Fruit fly (Drosophila melanogaster): ENCODE data around the gene CG33648.
A peak's percentile ranks its signal among the peaks of the same experiment; 100 is the strongest.

The CG33648 gene

dm6 chr2L:14494930-14495351 is 29.2 kb upstream of the CG33648 start:
- TF ChIP-seq sug (tag; optimal IDR thresholded peaks at IDR 0.05) (peak; percentile 30), ash1 (GFP tag; optimal IDR thresholded peaks at IDR 0.05) (peak; percentile 11), so (GFP tag; IDR thresholded peaks at IDR 0.05) (0 out of 3 replicates have a peak, but pooled peaks have one; percentile 18), chinmo (GFP tag; IDR thresholded peaks at IDR 0.05; ENCODE audit: partially characterized antibody) (peak; percentile 79; the same call in 2 of the 4 replicates), CG10209 (GFP tag; optimal IDR thresholded peaks at IDR 0.05) (no peak), CG12071 (GFP tag; optimal IDR thresholded peaks at IDR 0.05) (peak; percentile 7), MTF-1 (GFP tag; optimal IDR thresholded peaks at IDR 0.05; ENCODE audit: borderline replicate concordance) (no peak), Dp (GFP tag; optimal IDR thresholded peaks at IDR 0.05) (no peak), CG10979 (tag; optimal IDR thresholded peaks at IDR 0.05) (no peak), CG13287 (GFP tag; IDR thresholded peaks at IDR 0.05; ENCODE audit: partially characterized antibody) (no peak), abd-A (tag; optimal IDR thresholded peaks at IDR 0.05) (no peak), sens-2 (GFP tag; IDR thresholded peaks at IDR 0.05) (peak; percentile 28; the same call in 1 of the 2 replicates), CG3838 (GFP tag; optimal IDR thresholded peaks at IDR 0.05) (peak; percentile 57), Blimp-1 (GFP tag; optimal IDR thresholded peaks at IDR 0.05) (no peak), dm (GFP tag; optimal IDR thresholded peaks at IDR 0.05) (no peak), repo (GFP tag; optimal IDR thresholded peaks at IDR 0.05) (peak; percentile 3), CG31388 (GFP tag; optimal IDR thresholded peaks at IDR 0.05) (no peak), CG15601 (tag; optimal IDR thresholded peaks at IDR 0.05) (peak; percentile 95), bab2 (GFP tag; optimal IDR thresholded peaks at IDR 0.05) (peak; percentile 15), hkb (optimal IDR thresholded peaks at IDR 0.05) (no peak), hkb (GFP tag; IDR thresholded peaks at IDR 0.05) (no peak), Gsc (GFP tag; IDR thresholded peaks at IDR 0.05) (no peak), sob (GFP tag; IDR thresholded peaks at IDR 0.05) (no peak), CG12769 (tag; optimal IDR thresholded peaks at IDR 0.05) (peak; percentile 24), Dbx (GFP tag; IDR thresholded peaks at IDR 0.05) (no peak), zen (tag; optimal IDR thresholded peaks at IDR 0.05) (no peak), Myb (GFP tag; optimal IDR thresholded peaks at IDR 0.05) (no peak), sim (GFP tag; IDR thresholded peaks at IDR 0.05) (no peak), Oli (tag; optimal IDR thresholded peaks at IDR 0.05) (peak; percentile 35), Opbp (GFP tag; IDR thresholded peaks at IDR 0.05; ENCODE audit: partially characterized antibody) (no peak), Oaz (GFP tag; IDR thresholded peaks at IDR 0.05) (no peak), esg (GFP tag; conservative IDR thresholded peaks at IDR 0.05) (no peak), mirr (GFP tag; optimal IDR thresholded peaks at IDR 0.05) (peak; percentile 77), vvl (GFP tag; IDR thresholded peaks at IDR 0.05) (peak; percentile 6; the same call in 1 of the 2 replicates), CG2199 (GFP tag; IDR thresholded peaks at IDR 0.05) (peak; percentile 56; the same call in 2 of the 3 replicates), D19B (GFP tag; optimal IDR thresholded peaks at IDR 0.05) (peak; percentile 76), grn (GFP tag; optimal IDR thresholded peaks at IDR 0.05) (peak; percentile 59), stwl (tag; optimal IDR thresholded peaks at IDR 0.05) (no peak), pnt (GFP tag; optimal IDR thresholded peaks at IDR 0.05) (no peak), exex (tag; optimal IDR thresholded peaks at IDR 0.05) (peak; percentile 63), Fer3 (tag; optimal IDR thresholded peaks at IDR 0.05) (peak; percentile 7), Hsf (GFP tag; optimal IDR thresholded peaks at IDR 0.05) (no peak), CG9817 (tag; optimal IDR thresholded peaks at IDR 0.05) (peak; percentile 28), tgo (GFP tag; IDR thresholded peaks at IDR 0.05) (no peak), CG7839 (tag; optimal IDR thresholded peaks at IDR 0.05) (no peak)

Measured in whole organism, embryonic.